Worm (Caenorhabditis elegans): ENCODE data around the gene B0244.6.
A peak's percentile ranks its signal among the peaks of the same experiment; 100 is the strongest.

Gene B0244.6

DNA sequence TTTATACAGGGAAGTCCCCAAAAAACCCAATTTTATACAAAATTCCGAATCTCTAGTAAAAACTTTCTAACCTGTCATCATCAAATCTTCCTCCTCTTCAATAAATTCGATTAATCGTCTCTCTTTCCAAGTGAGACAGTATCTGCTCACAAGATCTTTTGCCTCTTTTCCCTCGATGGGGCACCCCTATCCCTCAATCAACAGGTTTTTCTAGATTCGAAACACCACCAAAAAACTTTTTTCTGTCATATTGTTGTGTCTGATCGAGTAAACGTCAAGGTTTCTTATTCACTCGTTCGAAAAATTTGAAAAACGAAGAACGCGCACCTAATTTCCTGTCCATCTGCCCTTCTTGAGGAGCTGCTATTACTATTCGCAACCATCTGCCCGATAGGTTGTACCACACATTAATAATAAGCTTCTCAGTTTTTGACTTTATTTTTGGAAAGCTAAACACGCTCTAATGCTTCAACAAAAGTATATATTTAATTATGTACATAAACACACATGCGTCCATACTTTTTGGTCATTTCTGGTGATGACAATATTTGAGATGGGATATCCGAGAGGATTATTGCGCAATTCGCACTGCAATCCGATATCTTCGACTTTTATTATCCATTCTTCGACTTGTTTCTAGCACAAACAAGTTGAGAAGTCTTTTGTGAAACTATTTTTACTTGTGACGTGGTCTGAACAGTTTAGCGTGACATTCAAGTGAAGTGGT is 18.5 kb upstream of the B0244.6 start:
- TF ChIP-seq B0310.2 (tag; optimal IDR thresholded peaks at IDR 0.05) (no peak), ama-1 (optimal IDR thresholded peaks at IDR 0.05) (no peak), hmg-4 (GFP tag; optimal IDR thresholded peaks at IDR 0.05) (no peak), ceh-13 (GFP tag; optimal IDR thresholded peaks at IDR 0.05) (no peak), tbx-37 (GFP tag; conservative IDR thresholded peaks at IDR 0.05) (no peak), ceh-36 (tag; optimal IDR thresholded peaks at IDR 0.05) (no peak), pes-1 (GFP tag; IDR thresholded peaks at IDR 0.05) (no peak), tra-4 (tag; optimal IDR thresholded peaks at IDR 0.05) (no peak), tbx-11 (GFP tag; IDR thresholded peaks at IDR 0.05) (no peak), F13C5.2 (tag; optimal IDR thresholded peaks at IDR 0.05) (no peak), scrt-1 (GFP tag; IDR thresholded peaks at IDR 0.05) (no peak)

DNA sequence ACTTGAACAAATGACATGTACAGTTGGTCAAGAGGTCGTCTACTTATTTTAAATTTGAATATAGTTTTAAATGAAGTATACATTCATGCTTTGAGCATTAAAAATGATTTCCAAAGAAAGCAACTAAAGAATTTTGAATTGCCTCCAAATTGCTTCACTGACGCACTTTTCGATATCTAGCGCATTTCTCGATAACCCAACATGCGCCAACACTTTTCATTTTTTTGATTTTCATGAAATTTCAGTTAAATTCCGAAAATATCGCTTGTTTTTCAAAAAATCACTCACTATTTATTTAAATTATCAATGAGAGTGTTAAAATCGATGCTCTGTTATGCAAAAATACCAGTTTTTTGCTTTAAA is 18.0 kb upstream of the B0244.6 start:
- no peak for TF ChIP-seq hnd-1 (tag; optimal IDR thresholded peaks at IDR 0.05)
- no peak for TF ChIP-seq ceh-13 (GFP tag; optimal IDR thresholded peaks at IDR 0.05)

ce11 chrIII:5720266-5721019 is 17.4 kb upstream of the B0244.6 start:
- TF ChIP-seq hmg-4 (GFP tag; optimal IDR thresholded peaks at IDR 0.05) (peak; percentile 27), B0310.2 (tag; optimal IDR thresholded peaks at IDR 0.05) (no peak), scrt-1 (GFP tag; IDR thresholded peaks at IDR 0.05) (0 out of 2 replicates have a peak, but pooled peaks have one; percentile 9), aly-1 (tag; optimal IDR thresholded peaks at IDR 0.05) (peak; percentile 51)

- TF ChIP-seq scrt-1 (GFP tag; IDR thresholded peaks at IDR 0.05) (no peak), hmg-4 (GFP tag; optimal IDR thresholded peaks at IDR 0.05) (no peak), pes-1 (GFP tag; IDR thresholded peaks at IDR 0.05) (no peak), hnd-1 (tag; optimal IDR thresholded peaks at IDR 0.05) (no peak), hmbx-1 (tag; optimal IDR thresholded peaks at IDR 0.05) (no peak), B0310.2 (tag; optimal IDR thresholded peaks at IDR 0.05) (no peak), ceh-36 (tag; optimal IDR thresholded peaks at IDR 0.05) (no peak), tra-4 (tag; optimal IDR thresholded peaks at IDR 0.05) (no peak), flt-1 (GFP tag; IDR thresholded peaks at IDR 0.05) (no peak), tbx-37 (GFP tag; conservative IDR thresholded peaks at IDR 0.05) (no peak), aly-1 (tag; optimal IDR thresholded peaks at IDR 0.05) (no peak), sea-1 (GFP tag; conservative IDR thresholded peaks at IDR 0.05) (no peak)
These were observed 16.3 kb upstream of the B0244.6 start for ce11 chrIII:5721488-5721887.

DNA sequence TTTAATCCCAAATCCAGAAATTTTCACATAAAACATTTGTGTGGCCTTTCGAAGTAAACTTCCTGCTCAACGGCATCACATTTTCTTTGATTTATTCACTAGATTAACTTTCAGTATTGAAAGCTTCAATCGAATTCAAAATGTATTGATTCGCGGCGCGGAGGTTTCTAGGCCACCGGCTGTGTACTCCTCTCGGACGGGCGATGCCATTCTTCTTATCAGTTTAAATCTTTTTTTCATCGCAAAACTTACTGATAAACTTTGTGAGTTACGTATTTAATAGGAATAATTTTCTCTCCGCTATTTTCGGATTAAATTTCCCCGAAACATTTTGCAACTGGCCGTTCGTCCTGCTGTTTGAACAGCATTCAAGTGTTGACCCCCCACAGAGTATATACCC is 15.9 kb upstream of the B0244.6 start:
- TF ChIP-seq tbx-37 (GFP tag; conservative IDR thresholded peaks at IDR 0.05) (peak; percentile 12; the same call in 1 of the 2 replicates), hmg-4 (GFP tag; optimal IDR thresholded peaks at IDR 0.05) (peak; percentile 21), ama-1 (optimal IDR thresholded peaks at IDR 0.05) (no peak), hmbx-1 (tag; optimal IDR thresholded peaks at IDR 0.05) (no peak)

DNA sequence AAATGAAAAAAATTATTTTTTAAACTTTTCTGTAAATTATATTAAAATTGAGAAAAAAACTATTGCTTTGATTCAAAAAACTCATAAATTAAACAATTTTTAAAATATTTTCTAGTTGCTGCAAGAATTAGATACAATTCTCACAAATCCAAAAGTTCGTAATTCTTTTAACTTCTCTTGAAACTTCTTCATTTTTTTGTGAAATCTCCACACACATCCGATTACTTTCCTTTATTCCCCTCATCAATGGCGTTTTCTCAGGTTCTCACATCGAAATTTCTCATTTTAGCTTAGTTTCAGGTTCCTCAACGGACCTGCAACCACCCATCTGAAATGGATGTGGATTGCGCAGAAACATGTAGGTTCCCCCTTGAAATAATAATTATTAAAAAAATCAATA is 15.3 kb upstream of the B0244.6 start, which contains the start of gene wrm-1:
TSS of gene wrm-1 (plus strand) at position 301 of the 400 bp plus-strand sequence.
- TF ChIP-seq tra-4 (tag; optimal IDR thresholded peaks at IDR 0.05) (no peak), pes-1 (GFP tag; IDR thresholded peaks at IDR 0.05) (no peak), hmbx-1 (tag; optimal IDR thresholded peaks at IDR 0.05) (no peak), flt-1 (GFP tag; IDR thresholded peaks at IDR 0.05) (no peak), ama-1 (optimal IDR thresholded peaks at IDR 0.05) (no peak), hnd-1 (tag; optimal IDR thresholded peaks at IDR 0.05) (no peak), tbx-37 (GFP tag; conservative IDR thresholded peaks at IDR 0.05) (no peak), aly-1 (tag; optimal IDR thresholded peaks at IDR 0.05) (no peak), ceh-36 (tag; optimal IDR thresholded peaks at IDR 0.05) (no peak), sea-1 (GFP tag; conservative IDR thresholded peaks at IDR 0.05) (no peak), F13C5.2 (tag; optimal IDR thresholded peaks at IDR 0.05) (no peak), ceh-13 (GFP tag; optimal IDR thresholded peaks at IDR 0.05) (no peak), scrt-1 (GFP tag; IDR thresholded peaks at IDR 0.05) (no peak), ets-7 (tag; optimal IDR thresholded peaks at IDR 0.05) (no peak), tbx-11 (GFP tag; IDR thresholded peaks at IDR 0.05) (no peak), B0310.2 (tag; optimal IDR thresholded peaks at IDR 0.05) (no peak), hmg-4 (GFP tag; optimal IDR thresholded peaks at IDR 0.05) (no peak)

DNA sequence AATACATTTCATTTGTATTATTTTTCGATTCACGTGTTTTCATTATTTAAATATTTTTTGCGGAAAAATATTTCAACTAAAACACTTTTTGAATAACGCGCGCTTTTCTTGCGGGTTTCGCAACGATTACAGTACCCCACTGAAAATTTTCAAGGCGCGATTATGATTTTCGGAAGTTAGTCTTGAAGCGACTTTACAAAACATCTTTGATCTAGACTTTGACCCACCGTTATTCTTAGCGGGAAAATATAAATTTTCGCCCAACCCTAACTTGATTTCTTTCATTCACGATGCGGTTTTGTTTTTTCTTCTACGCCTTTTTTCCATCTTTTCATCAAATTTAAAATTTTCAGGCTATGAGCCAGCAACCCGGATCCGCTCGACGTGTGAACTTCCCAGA is 10.0 kb upstream of the B0244.6 start, which contains the start of gene egg-1:
TSS of gene egg-1 (plus strand) at position 354 of the 400 bp plus-strand sequence.
- TF ChIP-seq tra-4 (tag; optimal IDR thresholded peaks at IDR 0.05) (no peak), hmbx-1 (tag; optimal IDR thresholded peaks at IDR 0.05) (no peak), ama-1 (optimal IDR thresholded peaks at IDR 0.05) (no peak), ets-7 (tag; optimal IDR thresholded peaks at IDR 0.05) (no peak), hmg-4 (GFP tag; optimal IDR thresholded peaks at IDR 0.05) (no peak), tbx-11 (GFP tag; IDR thresholded peaks at IDR 0.05) (no peak), sea-1 (GFP tag; conservative IDR thresholded peaks at IDR 0.05) (no peak), pes-1 (GFP tag; IDR thresholded peaks at IDR 0.05) (no peak), ceh-36 (tag; optimal IDR thresholded peaks at IDR 0.05) (no peak), aly-1 (tag; optimal IDR thresholded peaks at IDR 0.05) (no peak), hnd-1 (tag; optimal IDR thresholded peaks at IDR 0.05) (no peak), scrt-1 (GFP tag; IDR thresholded peaks at IDR 0.05) (no peak)

- TF ChIP-seq hnd-1 (tag; optimal IDR thresholded peaks at IDR 0.05) = no peak
- no peak for TF ChIP-seq tbx-11 (GFP tag; IDR thresholded peaks at IDR 0.05)
- no peak for TF ChIP-seq F13C5.2 (tag; optimal IDR thresholded peaks at IDR 0.05)
- TF ChIP-seq B0310.2 (tag; optimal IDR thresholded peaks at IDR 0.05) = no peak
- no peak for TF ChIP-seq flt-1 (GFP tag; IDR thresholded peaks at IDR 0.05)
- no peak for TF ChIP-seq ets-7 (tag; optimal IDR thresholded peaks at IDR 0.05)
- no peak for TF ChIP-seq pes-1 (GFP tag; IDR thresholded peaks at IDR 0.05)
- TF ChIP-seq hmg-4 (GFP tag; optimal IDR thresholded peaks at IDR 0.05) = no peak
- TF ChIP-seq hmbx-1 (tag; optimal IDR thresholded peaks at IDR 0.05) = no peak
- TF ChIP-seq scrt-1 (GFP tag; IDR thresholded peaks at IDR 0.05) = no peak
- TF ChIP-seq tbx-37 (GFP tag; conservative IDR thresholded peaks at IDR 0.05) = no peak
- no peak for TF ChIP-seq tra-4 (tag; optimal IDR thresholded peaks at IDR 0.05)
- no peak for TF ChIP-seq ceh-36 (tag; optimal IDR thresholded peaks at IDR 0.05)
- TF ChIP-seq sea-1 (GFP tag; conservative IDR thresholded peaks at IDR 0.05) = no peak
These were observed 8.4 kb upstream of the B0244.6 start for ce11 chrIII:5729367-5729766.

Measured in whole organism, early embryonic.